Worm (Caenorhabditis elegans): ENCODE results near the gene alh-9.

Gene alh-9

ce11 chrIII:5876140-5876675, 20.4 kb downstream of the alh-9 start, which contains the start of gene aldo-2 (continued):
- TF ChIP-seq gei-17 (GFP tag; optimal IDR thresholded peaks at IDR 0.05) (no peak), cebp-2 (GFP tag; IDR thresholded peaks at IDR 0.05) (no peak), nfyb-1 (GFP tag; IDR thresholded peaks at IDR 0.05) (0 out of 2 replicates have a peak, but pooled peaks have one; percentile 64), zfh-2 (GFP tag; conservative IDR thresholded peaks at IDR 0.05) (peak; percentile 72; the same call in 1 of the 2 replicates), lin-54 (GFP tag; optimal IDR thresholded peaks at IDR 0.05) (peak; percentile 72), egrh-3 (GFP tag; IDR thresholded peaks at IDR 0.05) (peak; percentile 50; the same call in 1 of the 2 replicates), ztf-18 (tag; optimal IDR thresholded peaks at IDR 0.05) (peak; percentile 37), F55B11.4 (tag; optimal IDR thresholded peaks at IDR 0.05; ENCODE audit: borderline replicate concordance, insufficient read depth) (no peak), Y67H2A.10 (GFP tag; conservative IDR thresholded peaks at IDR 0.05) (peak; percentile 69), F22D6.2 (tag; optimal IDR thresholded peaks at IDR 0.05) (no peak), athp-1 (tag; optimal IDR thresholded peaks at IDR 0.05) (peak; percentile 36), ztf-26 (tag; optimal IDR thresholded peaks at IDR 0.05) (peak; percentile 25), madf-3 (GFP tag; IDR thresholded peaks at IDR 0.05) (peak; percentile 92), mes-4 (tag; optimal IDR thresholded peaks at IDR 0.05) (no peak), B0336.3 (GFP tag; IDR thresholded peaks at IDR 0.05) (0 out of 2 replicates have a peak, but pooled peaks have one; percentile 58), Y79H2A.3 (GFP tag; conservative IDR thresholded peaks at IDR 0.05) (peak; percentile 75), lin-35 (GFP tag; optimal IDR thresholded peaks at IDR 0.05) (peak in 1 of 3 experiments; percentile 20), snpc-4 (GFP tag; optimal IDR thresholded peaks at IDR 0.05) (no peak), snpc-4 (tag; optimal IDR thresholded peaks at IDR 0.05) (peak in 2 of 4 experiments; percentile 39 to 42), hsf-1 (GFP tag; IDR thresholded peaks at IDR 0.05) (peak; percentile 89), ceh-79 (tag; optimal IDR thresholded peaks at IDR 0.05) (no peak), pbrm-1 (GFP tag; IDR thresholded peaks at IDR 0.05) (peak; percentile 56; the same call in 1 of the 2 replicates), cebp-1 (GFP tag; IDR thresholded peaks at IDR 0.05) (no peak), cebp-1 (tag; optimal IDR thresholded peaks at IDR 0.05) (peak; percentile 42), efl-1 (GFP tag; optimal IDR thresholded peaks at IDR 0.05) (peak; percentile 97), ztf-6 (GFP tag; IDR thresholded peaks at IDR 0.05) (0 out of 2 replicates have a peak, but pooled peaks have one; percentile 22), akir-1 (GFP tag; optimal IDR thresholded peaks at IDR 0.05) (no peak), F57A8.1 (GFP tag; optimal IDR thresholded peaks at IDR 0.05) (no peak), madf-8 (GFP tag; conservative IDR thresholded peaks at IDR 0.05) (peak; percentile 97), ztf-28 (GFP tag; IDR thresholded peaks at IDR 0.05) (peak; percentile 50; the same call in 1 of the 2 replicates)

- no peak for TF ChIP-seq tbx-9 (tag; optimal IDR thresholded peaks at IDR 0.05; ENCODE audit: borderline replicate concordance)
- no peak for TF ChIP-seq T26A5.8 (tag; optimal IDR thresholded peaks at IDR 0.05)
- TF ChIP-seq aptf-2 (GFP tag; conservative IDR thresholded peaks at IDR 0.05) = no peak
- TF ChIP-seq hmg-1.2 (GFP tag; IDR thresholded peaks at IDR 0.05) = 0 out of 2 replicates have a peak, but pooled peaks have one; percentile 7
- TF ChIP-seq F33H1.4 (GFP tag; IDR thresholded peaks at IDR 0.05) = no peak
- peak in 1 of 2 experiments; percentile 27 for TF ChIP-seq let-607 (tag; optimal IDR thresholded peaks at IDR 0.05)
- TF ChIP-seq sea-2 (GFP tag; IDR thresholded peaks at IDR 0.05) = no peak
- no peak for TF ChIP-seq Y56A3A.18 (GFP tag; IDR thresholded peaks at IDR 0.05)
- TF ChIP-seq ztf-22 (GFP tag; optimal IDR thresholded peaks at IDR 0.05) = no peak
- TF ChIP-seq Y67H2A.10 (GFP tag; conservative IDR thresholded peaks at IDR 0.05) = no peak
- TF ChIP-seq ztf-3 (GFP tag; optimal IDR thresholded peaks at IDR 0.05) = no peak
- TF ChIP-seq snpc-4 (GFP tag; optimal IDR thresholded peaks at IDR 0.05) = no peak
- no peak for TF ChIP-seq snpc-4 (tag; optimal IDR thresholded peaks at IDR 0.05)
- no peak for TF ChIP-seq dox-1 (GFP tag; IDR thresholded peaks at IDR 0.05)
- TF ChIP-seq atf-7 (tag; optimal IDR thresholded peaks at IDR 0.05) = no peak
- TF ChIP-seq mes-4 (tag; optimal IDR thresholded peaks at IDR 0.05) = no peak
- TF ChIP-seq ceh-40 (GFP tag; IDR thresholded peaks at IDR 0.05) = no peak
- no peak for TF ChIP-seq T07F8.4 (tag; optimal IDR thresholded peaks at IDR 0.05)
- no peak for TF ChIP-seq D2030.7 (GFP tag; IDR thresholded peaks at IDR 0.05)
- no peak for TF ChIP-seq nfyb-1 (GFP tag; IDR thresholded peaks at IDR 0.05)
- peak; percentile 29 for TF ChIP-seq nhr-80 (tag; optimal IDR thresholded peaks at IDR 0.05)
- no peak for TF ChIP-seq bed-2 (GFP tag; IDR thresholded peaks at IDR 0.05)
These were observed 21.2 kb downstream of the alh-9 start for ce11 chrIII:5876867-5877641.

All from whole organism, young adult.